Worm (Caenorhabditis elegans) whole organism, L1 larva: ENCODE measurements around the gene str-19.

Experiments
- C04F5.9 ChIP-seq: sonication (generic microtip); optimal IDR thresholded peaks from 2 replicates; lab custom pipeline; 2016; ENCODE audit warnings: missing genetic modification characterization, missing compliant biosample characterization
- C16A3.4 ChIP-seq: fragments of 150-350 bp; optimal IDR thresholded peaks from 2 replicates; lab custom pipeline; 2014; ENCODE audit warnings: missing biosample characterization, missing genetic modification characterization
- aly-2 ChIP-seq: fragments of 150-350 bp; optimal IDR thresholded peaks from 2 replicates; lab custom pipeline; 2014; ENCODE audit warnings: missing biosample characterization, missing genetic modification characterization
- ama-1 ChIP-seq: fragments of 150-350 bp; optimal IDR thresholded peaks from 2 replicates; lab custom pipeline; 2014
- blmp-1 ChIP-seq: fragments of 150-350 bp; optimal IDR thresholded peaks from 2 replicates; lab custom pipeline; 2014; ENCODE audit warnings: missing biosample characterization, missing genetic modification characterization
- ces-1 ChIP-seq: fragments of 150-350 bp; optimal IDR thresholded peaks from 2 replicates; lab custom pipeline; 2014; ENCODE audit warnings: missing biosample characterization, missing genetic modification reagents, missing genetic modification characterization
- dpl-1 ChIP-seq, 3 experiments: fragments of 150-350 bp in 2 of 3; sonication (generic microtip) in 1 of 3; optimal IDR thresholded peaks; 2 replicates each; lab custom pipeline; 2014 to 2017; ENCODE audit warnings: missing biosample characterization in 3 of 3, missing genetic modification characterization in 3 of 3, missing genetic modification reagents in 3 of 3
- dsc-1 ChIP-seq: sonication (generic microtip); optimal IDR thresholded peaks from 2 replicates; lab custom pipeline; 2016; ENCODE audit warnings: mild to moderate bottlenecking, missing genetic modification characterization, missing compliant biosample characterization
- efl-1 ChIP-seq, 4 experiments: fragments of 150-350 bp; optimal IDR thresholded peaks in 3 of 4; peaks in 1 of 4; 1 replicate in 1 of 4; 2 replicates in 3 of 4; lab custom pipeline; 2014; ENCODE audit warnings: missing biosample characterization in 2 of 4, missing genetic modification characterization in 2 of 4, missing genetic modification reagents in 2 of 4
- egl-13 ChIP-seq: sonication (generic microtip); optimal IDR thresholded peaks from 2 replicates; lab custom pipeline; 2016; ENCODE audit warnings: missing genotype, missing genetic modification reagents, missing genetic modification characterization, missing compliant biosample characterization
- elt-2 ChIP-seq: sonication (generic microtip); optimal IDR thresholded peaks from 2 replicates; lab custom pipeline; 2016; ENCODE audit warnings: missing genetic modification characterization, mild to moderate bottlenecking, inconsistent platforms, missing compliant biosample characterization, missing genetic modification reagents
- ets-5 ChIP-seq: fragments of 200-800 bp; sonication (Bioruptor generic); IDR thresholded peaks from 2 replicates; pipeline ENCODE4 v1.3.6; 2022; ENCODE audit warnings: missing genetic modification characterization, missing compliant biosample characterization
- fkh-4 ChIP-seq: sonication (generic microtip); optimal IDR thresholded peaks from 2 replicates; lab custom pipeline; 2016; ENCODE audit warnings: missing compliant biosample characterization, missing genetic modification characterization, borderline replicate concordance
- fkh-8 ChIP-seq: sonication (generic microtip); optimal IDR thresholded peaks from 2 replicates; lab custom pipeline; 2016; ENCODE audit warnings: mild to moderate bottlenecking, missing genetic modification characterization, missing compliant biosample characterization
- grh-1 ChIP-seq: fragments of 200-800 bp; sonication (Bioruptor generic); IDR thresholded peaks from 2 replicates; pipeline ENCODE4 v1.3.6; 2022; ENCODE audit warnings: missing genetic modification reagents, missing genetic modification characterization, missing compliant biosample characterization
- hlh-17 ChIP-seq: fragments of 200-800 bp; sonication (Bioruptor generic); optimal IDR thresholded peaks from 2 replicates; lab custom pipeline; 2018; ENCODE audit warnings: missing genetic modification characterization, mild to moderate bottlenecking, missing compliant biosample characterization, moderate library complexity, borderline replicate concordance
- hpl-2 ChIP-seq: fragments of 150-350 bp; optimal IDR thresholded peaks from 2 replicates; lab custom pipeline; 2014; ENCODE audit warnings: missing biosample characterization, missing genetic modification reagents, missing genetic modification characterization
- isw-1 ChIP-seq: fragments of 200-800 bp; sonication (Bioruptor generic); IDR thresholded peaks from 2 replicates; pipeline ENCODE4 v1.3.6; 2022; ENCODE audit warnings: missing genetic modification characterization, missing compliant biosample characterization
- jun-1 ChIP-seq: fragments of 150-350 bp; optimal IDR thresholded peaks from 2 replicates; lab custom pipeline; 2014; ENCODE audit warnings: missing biosample characterization, missing genetic modification reagents, missing genetic modification characterization
- lin-14 ChIP-seq: fragments of 200-800 bp; sonication (Bioruptor generic); optimal IDR thresholded peaks from 2 replicates; lab custom pipeline; 2018; ENCODE audit warnings: mild to moderate bottlenecking, missing genetic modification characterization, moderate library complexity, missing compliant biosample characterization
- lin-15B ChIP-seq: fragments of 150-350 bp; sonication (generic microtip); optimal IDR thresholded peaks from 3 replicates; lab custom pipeline; 2014; ENCODE audit warnings: missing biosample characterization, missing genetic modification characterization
- lin-39 ChIP-seq: fragments of 150-350 bp; optimal IDR thresholded peaks from 2 replicates; lab custom pipeline; 2014; ENCODE audit warnings: missing biosample characterization, missing genetic modification reagents, missing genetic modification characterization
- lir-3 ChIP-seq: sonication (generic microtip); optimal IDR thresholded peaks from 2 replicates; lab custom pipeline; 2016; ENCODE audit warnings: mild to moderate bottlenecking, missing genetic modification characterization, moderate library complexity, missing compliant biosample characterization; ENCODE audit not compliant: poor library complexity
- lsy-2 ChIP-seq, 2 experiments: fragments of 150-350 bp; optimal IDR thresholded peaks; 2 replicates each; lab custom pipeline; 2014; ENCODE audit warnings: missing biosample characterization in 2 of 2, missing genetic modification characterization in 2 of 2
- mdl-1 ChIP-seq, 2 experiments: fragments of 150-350 bp; optimal IDR thresholded peaks; 2 replicates each; lab custom pipeline; 2014 to 2017; ENCODE audit warnings: missing biosample characterization in 2 of 2, missing genetic modification characterization in 2 of 2, inconsistent platforms in 1 of 2
- nhr-19 ChIP-seq: fragments of 200-800 bp; sonication (Bioruptor generic); conservative IDR thresholded peaks from 2 replicates; pipeline ENCODE4 v1.3.6; 2022; ENCODE audit warnings: missing genetic modification characterization, missing compliant biosample characterization
- nhr-28 ChIP-seq: fragments of 150-350 bp; optimal IDR thresholded peaks from 2 replicates; lab custom pipeline; 2014; ENCODE audit warnings: missing biosample characterization, missing genetic modification characterization
- nhr-71 ChIP-seq: sonication (generic microtip); optimal IDR thresholded peaks from 2 replicates; lab custom pipeline; 2016; ENCODE audit warnings: mild to moderate bottlenecking, missing genetic modification characterization, moderate library complexity, missing compliant biosample characterization
- nhr-76 ChIP-seq: sonication (generic microtip); optimal IDR thresholded peaks from 2 replicates; lab custom pipeline; 2017; ENCODE audit warnings: missing biosample characterization, missing genetic modification characterization
- nhr-77 ChIP-seq: fragments of 150-350 bp; optimal IDR thresholded peaks from 2 replicates; lab custom pipeline; 2014; ENCODE audit warnings: missing biosample characterization, missing genetic modification characterization
- nhr-85 ChIP-seq: sonication (generic microtip); peaks from one replicate; lab custom pipeline; 2016; ENCODE audit warnings: missing genetic modification characterization, inconsistent platforms, missing compliant biosample characterization
- nhr-90 ChIP-seq: sonication (generic microtip); optimal IDR thresholded peaks from 2 replicates; lab custom pipeline; 2016; ENCODE audit warnings: mild to moderate bottlenecking, missing genetic modification characterization, missing compliant biosample characterization; ENCODE audit not compliant: poor library complexity
- pax-3 ChIP-seq: fragments of 200-800 bp; sonication (Bioruptor generic); optimal IDR thresholded peaks from 2 replicates; lab custom pipeline; 2018; ENCODE audit warnings: mild to moderate bottlenecking, missing genetic modification characterization, moderate library complexity, missing compliant biosample characterization
- rnt-1 ChIP-seq: sonication (generic microtip); optimal IDR thresholded peaks from 2 replicates; lab custom pipeline; 2016; ENCODE audit warnings: mild to moderate bottlenecking, missing genetic modification characterization, moderate library complexity, missing compliant biosample characterization
- sox-4 ChIP-seq: sonication (generic microtip); optimal IDR thresholded peaks from 2 replicates; lab custom pipeline; 2016; ENCODE audit warnings: missing genetic modification characterization, missing compliant biosample characterization
- sptf-1 ChIP-seq: fragments of 150-350 bp; optimal IDR thresholded peaks from 2 replicates; lab custom pipeline; 2014; ENCODE audit warnings: missing biosample characterization, missing genetic modification characterization
- tbx-2 ChIP-seq: sonication (generic microtip); optimal IDR thresholded peaks from 2 replicates; lab custom pipeline; 2016; ENCODE audit warnings: missing genetic modification characterization, missing compliant biosample characterization
- unc-98 ChIP-seq: fragments of 200-800 bp; sonication (Bioruptor generic); IDR thresholded peaks from 2 replicates; pipeline ENCODE4 v1.3.6; 2022; ENCODE audit warnings: missing genetic modification characterization, missing compliant biosample characterization
- zag-1 ChIP-seq: fragments of 150-350 bp; optimal IDR thresholded peaks from 2 replicates; lab custom pipeline; 2014; ENCODE audit warnings: missing biosample characterization, missing genetic modification characterization
- ztf-11 ChIP-seq, 2 experiments: sonication (generic microtip); optimal IDR thresholded peaks; 2 replicates each; lab custom pipeline; 2016 to 2017; ENCODE audit warnings: missing genetic modification characterization in 2 of 2, missing biosample characterization in 1 of 2, missing compliant biosample characterization in 1 of 2

str-19 gene

DNA sequence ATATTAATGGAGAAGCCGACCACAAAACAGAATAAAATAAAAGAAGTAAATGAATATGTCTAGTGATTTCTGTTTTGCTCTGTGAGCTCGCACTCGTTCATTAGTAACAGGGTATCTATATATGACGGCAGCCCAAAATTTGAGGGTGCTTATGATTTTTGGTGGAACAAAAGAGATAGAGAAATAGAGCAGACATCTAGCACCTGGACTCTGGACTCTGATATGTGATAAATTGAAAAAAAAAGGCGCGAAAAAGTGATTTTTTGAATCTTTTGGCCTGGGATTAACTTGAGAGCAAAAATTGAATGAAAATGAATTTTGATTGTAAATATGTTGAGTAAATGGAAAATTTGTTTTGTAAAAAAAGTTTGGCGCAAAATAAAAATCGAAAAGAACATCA, 32.4 kb upstream of the str-19 start, which contains the start of gene nhr-283:
Gene nhr-283 (minus strand): TSS at position 101 of the 400 bp plus-strand sequence.
- TF ChIP-seq fkh-8 (peak; percentile 24), rnt-1 (tag; lab: Kevin White, UChicago) (no peak)
- TF ChIP-seq, all 84 proteins: peak for 1

ce11 chrV:15773941-15774340, 29.7 kb upstream of the str-19 start:
- TF ChIP-seq lin-14 (GFP tag; lab: Kevin White, UChicago) (peak; percentile 10), hpl-2 (no peak), fkh-8 (peak; percentile 14), lir-3 (tag; lab: Kevin White, UChicago) (no peak), blmp-1 (tag; lab: Kevin White, UChicago) (peak; percentile 18), efl-1 (optimal IDR thresholded peaks at IDR 0.05; lab: Kevin White, UChicago) (no peak), efl-1 (GFP tag; optimal IDR thresholded peaks at IDR 0.05 in 1 of 2; lab: Kevin White, UChicago) (peak in 1 of 2 experiments; percentile 78)

- TF ChIP-seq hpl-2 (no peak), zag-1 (tag; lab: Kevin White, UChicago) (no peak)
Measured at ce11 chrV:15773141-15773540, 28.9 kb upstream of the str-19 start, which contains the start of gene nhr-60. Gene nhr-60 (minus strand): TSS chrV:15773241.

DNA sequence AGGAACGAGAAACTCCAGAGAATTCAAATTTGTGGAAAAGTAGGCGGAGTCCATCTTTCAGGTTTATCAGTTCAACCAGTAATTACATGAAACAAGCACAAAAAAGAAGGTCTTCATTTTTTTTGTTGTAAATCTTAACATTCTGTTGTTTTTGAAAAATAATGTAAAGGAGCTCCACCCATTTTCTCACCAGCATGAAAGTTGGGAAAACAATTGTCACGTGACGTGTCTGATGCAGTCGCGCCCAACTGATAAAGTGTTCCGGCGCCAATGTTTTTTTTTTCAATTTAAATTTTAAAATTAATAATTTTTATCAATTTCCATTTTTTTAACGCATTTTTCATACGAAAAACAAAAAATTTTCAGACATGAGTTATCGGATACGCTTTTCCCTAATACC, 24.8 kb upstream of the str-19 start, which contains the start of gene F57A10.4:
Gene F57A10.4 (plus strand): TSS at position 367 of the 400 bp plus-strand sequence.
- TF ChIP-seq efl-1 (optimal IDR thresholded peaks at IDR 0.05; lab: Kevin White, UChicago) (no peak), efl-1 (GFP tag; optimal IDR thresholded peaks at IDR 0.05 in 1 of 2; lab: Kevin White, UChicago) (peak in 1 of 2 experiments; percentile 81), fkh-8 (no peak), mdl-1 (tag; optimal IDR thresholded peaks at IDR 0.05; lab: Kevin White, UChicago) (no peak), grh-1 (GFP tag; lab: Robert Waterston, UW) (no peak), jun-1 (no peak)

- TF ChIP-seq nhr-19 = peak; percentile 17; the same call in 1 of the 2 replicates
Measured at ce11 chrV:15767385-15767784, 23.1 kb upstream of the str-19 start.

DNA sequence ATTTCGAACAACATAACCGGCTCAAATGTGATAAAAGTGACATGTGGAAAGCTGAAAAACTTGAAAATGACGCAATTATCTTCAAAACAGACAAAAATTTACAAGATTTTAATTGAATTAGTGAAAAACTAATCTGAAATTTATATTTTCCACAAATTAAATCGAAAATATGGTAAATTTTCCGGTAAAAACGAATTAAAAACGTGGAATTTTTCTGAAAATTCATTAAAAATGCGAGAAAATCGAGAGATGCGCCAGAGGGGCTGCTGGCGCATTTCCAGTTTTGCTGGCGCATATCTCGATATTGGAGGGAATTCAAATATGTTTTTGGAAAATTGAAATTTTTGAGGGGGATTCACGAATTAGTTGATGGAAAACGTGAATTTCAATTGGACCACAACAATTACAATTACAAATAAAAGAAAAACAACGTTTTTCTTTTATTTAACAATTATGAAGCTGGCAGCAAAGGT, 21.9 kb upstream of the str-19 start, which contains the start of the genes haf-3 and F57A10.2:
Gene haf-3 (minus strand): TSS at position 51 of the 473 bp plus-strand sequence.
Gene F57A10.2 (plus strand): TSS at position 454 of the 473 bp plus-strand sequence.
- TF ChIP-seq zag-1 (tag; lab: Kevin White, UChicago) = peak; percentile 58
- peak; percentile 98 for TF ChIP-seq nhr-85
- peak; percentile 72 for TF ChIP-seq fkh-4 (tag; lab: Kevin White, UChicago)
- TF ChIP-seq sox-4 (tag; lab: Kevin White, UChicago) = peak; percentile 87
- peak; percentile 90 for TF ChIP-seq C16A3.4
- TF ChIP-seq nhr-28 (tag; lab: Kevin White, UChicago) = peak; percentile 39
- peak; percentile 91 for TF ChIP-seq isw-1 (GFP tag; lab: Robert Waterston, UW)
- TF ChIP-seq dpl-1 (GFP tag; optimal IDR thresholded peaks at IDR 0.05; lab: Kevin White, UChicago) = peak; percentile 99
- TF ChIP-seq dsc-1 (tag; lab: Kevin White, UChicago) = peak; percentile 97
- no peak for TF ChIP-seq hlh-17 (GFP tag; lab: Kevin White, UChicago)
- peak; percentile 82 for TF ChIP-seq nhr-77
- peak; percentile 80 for TF ChIP-seq elt-2 (tag; lab: Kevin White, UChicago)
- no peak for TF ChIP-seq nhr-76 (tag; lab: Kevin White, UChicago)
- TF ChIP-seq efl-1 (optimal IDR thresholded peaks at IDR 0.05; lab: Kevin White, UChicago) = peak; percentile 97 to 99
- TF ChIP-seq efl-1 (GFP tag; optimal IDR thresholded peaks at IDR 0.05 in 1 of 2; lab: Kevin White, UChicago) = peak; percentile 99 to 100
- TF ChIP-seq unc-98 (GFP tag; lab: Robert Waterston, UW) = no peak
- peak; percentile 80 for TF ChIP-seq pax-3 (tag; lab: Kevin White, UChicago)
- TF ChIP-seq ztf-11 (tag; optimal IDR thresholded peaks at IDR 0.05; lab: Kevin White, UChicago) = peak; percentile 4 to 83
- peak; percentile 96 for TF ChIP-seq nhr-71
- TF ChIP-seq ama-1 (lab: Kevin White, UChicago) = peak; percentile 53
- peak; percentile 66 for TF ChIP-seq C04F5.9 (tag; lab: Kevin White, UChicago)
- TF ChIP-seq ets-5 (GFP tag; lab: Robert Waterston, UW) = no peak
- peak; percentile 87 for TF ChIP-seq aly-2 (tag; lab: Kevin White, UChicago)
- no peak for TF ChIP-seq ces-1
- peak; percentile 94 for TF ChIP-seq lin-39 (tag; lab: Kevin White, UChicago)
- peak; percentile 96 for TF ChIP-seq nhr-90 (tag; lab: Kevin White, UChicago)
- peak; percentile 94 to 95 for TF ChIP-seq lsy-2 (tag; optimal IDR thresholded peaks at IDR 0.05; lab: Kevin White, UChicago)
- TF ChIP-seq lin-15B = peak; percentile 88
- TF ChIP-seq sptf-1 (tag; lab: Kevin White, UChicago) = no peak
- TF ChIP-seq egl-13 = peak; percentile 92
- peak in 1 of 2 experiments; percentile 88 for TF ChIP-seq mdl-1 (tag; optimal IDR thresholded peaks at IDR 0.05; lab: Kevin White, UChicago)
- TF ChIP-seq tbx-2 (tag; lab: Kevin White, UChicago) = peak; percentile 94
